Worm (Caenorhabditis elegans) whole organism, young adult: Measurements from ENCODE around the gene lgc-39.
A peak's percentile ranks its signal among the peaks of the same experiment; 100 is the strongest.

ENCODE experiments used
- B0261.1 ChIP-seq: sonication (generic microtip); optimal IDR thresholded peaks from 2 replicates; lab custom pipeline; 2016; ENCODE audit warnings: mild to moderate bottlenecking, missing genetic modification characterization, moderate library complexity, missing compliant biosample characterization
- D2030.7 ChIP-seq: fragments of 200-800 bp; sonication (Bioruptor generic); IDR thresholded peaks from 2 replicates; pipeline ENCODE4 v1.3.6; 2022; ENCODE audit warnings: missing genetic modification reagents, missing genetic modification characterization, missing compliant biosample characterization
- F22D6.2 ChIP-seq: sonication (generic microtip); optimal IDR thresholded peaks from 2 replicates; lab custom pipeline; 2016; ENCODE audit warnings: mild to moderate bottlenecking, missing genetic modification characterization, missing compliant biosample characterization
- F52B5.7 ChIP-seq: sonication (generic microtip); optimal IDR thresholded peaks from 2 replicates; lab custom pipeline; 2016; ENCODE audit warnings: mild to moderate bottlenecking, missing genetic modification characterization, missing compliant biosample characterization
- F57A8.1 ChIP-seq: fragments of 200-800 bp; sonication (Bioruptor generic); optimal IDR thresholded peaks from 2 replicates; lab custom pipeline; 2018; ENCODE audit warnings: mild to moderate bottlenecking, missing genetic modification characterization, moderate library complexity, missing compliant biosample characterization
- F57C9.4 ChIP-seq: sonication (generic microtip); optimal IDR thresholded peaks from 2 replicates; lab custom pipeline; 2017; ENCODE audit warnings: mild to moderate bottlenecking, missing genetic modification characterization, missing compliant biosample characterization
- T07F8.4 ChIP-seq: sonication (generic microtip); optimal IDR thresholded peaks from 2 replicates; lab custom pipeline; 2016; ENCODE audit warnings: mild to moderate bottlenecking, missing genetic modification characterization, moderate library complexity, missing compliant biosample characterization
- T26A5.8 ChIP-seq: sonication (generic microtip); optimal IDR thresholded peaks from 2 replicates; lab custom pipeline; 2016; ENCODE audit warnings: missing genetic modification characterization, missing compliant biosample characterization
- Y67H2A.10 ChIP-seq: fragments of 200-800 bp; sonication (Bioruptor generic); conservative IDR thresholded peaks from 2 replicates; pipeline ENCODE4 v1.3.6; 2022; ENCODE audit warnings: missing genetic modification reagents, missing genetic modification characterization, missing compliant biosample characterization
- Y79H2A.3 ChIP-seq: fragments of 200-800 bp; sonication (Bioruptor generic); conservative IDR thresholded peaks from 2 replicates; pipeline ENCODE4 v1.3.6; 2022; ENCODE audit warnings: missing genetic modification reagents, missing genetic modification characterization, missing compliant biosample characterization
- Y95B8A.8 ChIP-seq: fragments of 200-800 bp; sonication (Bioruptor generic); IDR thresholded peaks from 2 replicates; pipeline ENCODE4 v1.3.6; 2022; ENCODE audit warnings: missing genetic modification reagents, missing genetic modification characterization, missing compliant biosample characterization
- ZK185.1 ChIP-seq: sonication (generic microtip); optimal IDR thresholded peaks from 2 replicates; lab custom pipeline; 2016; ENCODE audit warnings: mild to moderate bottlenecking, missing genetic modification characterization, missing compliant biosample characterization; ENCODE audit not compliant: poor library complexity, severe bottlenecking
- ama-1 ChIP-seq, 3 experiments: fragments of 150-350 bp in 1 of 3; sonication (generic microtip) in 2 of 3; optimal IDR thresholded peaks; 2 replicates each; lab custom pipeline; 2014 to 2018; ENCODE audit warnings: missing biosample characterization in 2 of 3, missing genetic modification characterization in 2 of 3, missing genetic modification reagents in 2 of 3
- bed-2 ChIP-seq: fragments of 200-800 bp; sonication (Bioruptor generic); IDR thresholded peaks from 2 replicates; pipeline ENCODE4 v1.3.6; 2022; ENCODE audit warnings: missing genetic modification reagents, missing genetic modification characterization, missing compliant biosample characterization
- ccch-3 ChIP-seq: fragments of 200-800 bp; sonication (Bioruptor generic); optimal IDR thresholded peaks from 2 replicates; lab custom pipeline; 2018; ENCODE audit warnings: mild to moderate bottlenecking, missing genetic modification characterization, missing compliant biosample characterization
- cebp-1 ChIP-seq, 2 experiments: fragments of 200-800 bp in 1 of 2; sonication (Bioruptor generic) in 1 of 2; sonication (generic microtip) in 1 of 2; IDR thresholded peaks in 1 of 2; optimal IDR thresholded peaks in 1 of 2; 2 replicates each; pipeline versions ENCODE4 v1.3.6 to Lab custom; 2017 to 2022; ENCODE audit warnings: missing compliant biosample characterization in 2 of 2, missing genetic modification characterization in 2 of 2, mild to moderate bottlenecking in 1 of 2, missing genetic modification reagents in 1 of 2, moderate library complexity in 1 of 2
- ceh-40 ChIP-seq: fragments of 200-800 bp; sonication (Bioruptor generic); IDR thresholded peaks from 2 replicates; pipeline ENCODE4 v1.3.6; 2022; ENCODE audit warnings: missing genetic modification characterization, missing compliant biosample characterization
- dpff-1 ChIP-seq: sonication (generic microtip); optimal IDR thresholded peaks from 2 replicates; lab custom pipeline; 2017; ENCODE audit warnings: mild to moderate bottlenecking, missing genetic modification characterization, missing compliant biosample characterization
- efl-1 ChIP-seq: fragments of 150-350 bp; optimal IDR thresholded peaks from 2 replicates; lab custom pipeline; 2014; ENCODE audit warnings: missing biosample characterization, missing genetic modification reagents, missing genetic modification characterization
- gei-17 ChIP-seq: fragments of 200-800 bp; sonication (Bioruptor generic); optimal IDR thresholded peaks from 2 replicates; lab custom pipeline; 2018; ENCODE audit warnings: mild to moderate bottlenecking, missing genetic modification characterization, missing compliant biosample characterization
- hlh-26 ChIP-seq: fragments of 200-800 bp; sonication (Bioruptor generic); conservative IDR thresholded peaks from 2 replicates; pipeline ENCODE4 v1.3.6; 2022; ENCODE audit warnings: missing genetic modification reagents, missing genetic modification characterization, missing compliant biosample characterization
- hmg-20 ChIP-seq: fragments of 200-800 bp; sonication (Bioruptor generic); IDR thresholded peaks from 2 replicates; pipeline ENCODE4 v1.3.6; 2022; ENCODE audit warnings: missing genetic modification reagents, missing genetic modification characterization, missing compliant biosample characterization
- hrde-1 ChIP-seq: sonication (generic microtip); optimal IDR thresholded peaks from 2 replicates; lab custom pipeline; 2016; ENCODE audit warnings: missing genetic modification characterization, mild to moderate bottlenecking, missing compliant biosample characterization, moderate library complexity, missing genotype, missing genetic modification reagents, borderline replicate concordance
- lin-26 ChIP-seq: fragments of 200-800 bp; sonication (Bioruptor generic); IDR thresholded peaks from 2 replicates; pipeline ENCODE4 v1.3.6; 2022; ENCODE audit warnings: missing genetic modification reagents, missing genetic modification characterization, missing compliant biosample characterization
- lin-35 ChIP-seq, 3 experiments: fragments of 150-350 bp in 2 of 3; sonication (generic microtip) in 1 of 3; optimal IDR thresholded peaks; 2 replicates each; lab custom pipeline; 2014 to 2018; ENCODE audit warnings: missing biosample characterization in 3 of 3, missing genetic modification characterization in 3 of 3, missing genetic modification reagents in 3 of 3
- lir-1 ChIP-seq: fragments of 200-800 bp; sonication (Bioruptor generic); conservative IDR thresholded peaks from 2 replicates; pipeline ENCODE4 v1.3.6; 2022; ENCODE audit warnings: missing genetic modification reagents, missing genetic modification characterization, missing compliant biosample characterization
- lsl-1 ChIP-seq: fragments of 200-800 bp; sonication (Bioruptor generic); optimal IDR thresholded peaks from 2 replicates; lab custom pipeline; 2018; ENCODE audit warnings: mild to moderate bottlenecking, missing genetic modification characterization, moderate library complexity, missing compliant biosample characterization
- madf-3 ChIP-seq: fragments of 200-800 bp; sonication (Bioruptor generic); IDR thresholded peaks from 2 replicates; pipeline ENCODE4 v1.3.6; 2022; ENCODE audit warnings: missing genetic modification reagents, missing genetic modification characterization, missing compliant biosample characterization
- madf-8 ChIP-seq: fragments of 200-800 bp; sonication (Bioruptor generic); conservative IDR thresholded peaks from 2 replicates; pipeline ENCODE4 v1.3.6; 2022; ENCODE audit warnings: missing genetic modification reagents, missing genetic modification characterization, missing compliant biosample characterization
- mxl-1 ChIP-seq: sonication (generic microtip); optimal IDR thresholded peaks from 2 replicates; lab custom pipeline; 2016; ENCODE audit warnings: missing genetic modification characterization, missing compliant biosample characterization
- nfya-1 ChIP-seq: sonication (generic microtip); optimal IDR thresholded peaks from 2 replicates; lab custom pipeline; 2017; ENCODE audit warnings: antibody characterized with exemption, missing compliant biosample characterization, missing genetic modification characterization, borderline replicate concordance; ENCODE audit not compliant: insufficient read depth
- nfyb-1 ChIP-seq: fragments of 200-800 bp; sonication (Bioruptor generic); IDR thresholded peaks from 2 replicates; pipeline ENCODE4 v1.3.6; 2022; ENCODE audit warnings: missing genetic modification reagents, missing genetic modification characterization, missing compliant biosample characterization
- nhr-179 ChIP-seq: sonication (generic microtip); optimal IDR thresholded peaks from 2 replicates; lab custom pipeline; 2016; ENCODE audit warnings: mild to moderate bottlenecking, missing genetic modification characterization, missing compliant biosample characterization
- nhr-27 ChIP-seq: fragments of 200-800 bp; sonication (Bioruptor generic); optimal IDR thresholded peaks from 2 replicates; lab custom pipeline; 2018; ENCODE audit warnings: mild to moderate bottlenecking, missing genetic modification characterization, moderate library complexity, missing compliant biosample characterization
- pbrm-1 ChIP-seq: fragments of 200-800 bp; sonication (Bioruptor generic); IDR thresholded peaks from 2 replicates; pipeline ENCODE4 v1.3.6; 2022; ENCODE audit warnings: missing genetic modification reagents, missing genetic modification characterization, missing compliant biosample characterization
- pha-4 ChIP-seq: fragments of 150-350 bp; sonication (generic microtip); optimal IDR thresholded peaks from 2 replicates; lab custom pipeline; 2014; ENCODE audit warnings: missing biosample characterization, missing genetic modification reagents, missing genetic modification characterization
- rcor-1 ChIP-seq: fragments of 200-800 bp; sonication (Bioruptor generic); IDR thresholded peaks from 2 replicates; pipeline ENCODE4 v1.3.6; 2022; ENCODE audit warnings: missing genetic modification reagents, missing genetic modification characterization, missing compliant biosample characterization
- rec-8 ChIP-seq, 2 experiments: sonication (generic microtip); optimal IDR thresholded peaks; 2 replicates each; lab custom pipeline; 2016; ENCODE audit warnings: mild to moderate bottlenecking in 2 of 2, missing genetic modification characterization in 2 of 2, missing genetic modification reagents in 2 of 2, missing genotype in 2 of 2, missing biosample characterization in 1 of 2, missing compliant biosample characterization in 1 of 2, moderate library complexity in 1 of 2
- rpc-1 ChIP-seq, 2 experiments: fragments of 150-350 bp in 1 of 2; sonication (generic microtip) in 1 of 2; optimal IDR thresholded peaks; 2 replicates each; lab custom pipeline; 2014 to 2018; ENCODE audit warnings: missing biosample characterization in 1 of 2, missing genetic modification characterization in 1 of 2, missing genetic modification reagents in 1 of 2, missing genotype in 1 of 2
- snpc-1.1 ChIP-seq: sonication (generic microtip); optimal IDR thresholded peaks from 2 replicates; lab custom pipeline; 2017; ENCODE audit warnings: missing genetic modification characterization, mild to moderate bottlenecking, missing compliant biosample characterization, antibody characterized with exemption, moderate library complexity, missing genotype, missing genetic modification reagents; ENCODE audit not compliant: insufficient read depth
- sptf-2 ChIP-seq: fragments of 200-800 bp; sonication (Bioruptor generic); optimal IDR thresholded peaks from 2 replicates; lab custom pipeline; 2018; ENCODE audit warnings: mild to moderate bottlenecking, missing genetic modification characterization, missing compliant biosample characterization
- tbx-9 ChIP-seq: sonication (generic microtip); optimal IDR thresholded peaks from 2 replicates; lab custom pipeline; 2016; ENCODE audit warnings: borderline replicate concordance, missing genetic modification characterization, inconsistent platforms, missing compliant biosample characterization
- xnd-1 ChIP-seq: sonication (generic microtip); optimal IDR thresholded peaks from 2 replicates; lab custom pipeline; 2016; ENCODE audit warnings: missing genotype, missing genetic modification reagents, missing genetic modification characterization, missing compliant biosample characterization
- ztf-22 ChIP-seq: fragments of 200-800 bp; sonication (Bioruptor generic); optimal IDR thresholded peaks from 2 replicates; lab custom pipeline; 2018; ENCODE audit warnings: mild to moderate bottlenecking, missing genetic modification characterization, moderate library complexity, missing compliant biosample characterization
- ztf-25 ChIP-seq: fragments of 200-800 bp; sonication (Bioruptor generic); IDR thresholded peaks from 2 replicates; pipeline ENCODE4 v1.3.6; 2022; ENCODE audit warnings: missing genetic modification reagents, missing genetic modification characterization, missing compliant biosample characterization
- ztf-28 ChIP-seq: fragments of 200-800 bp; sonication (Bioruptor generic); IDR thresholded peaks from 2 replicates; pipeline ENCODE4 v1.3.6; 2022; ENCODE audit warnings: missing genetic modification reagents, missing genetic modification characterization, missing compliant biosample characterization
- ztf-3 ChIP-seq: fragments of 200-800 bp; sonication (Bioruptor generic); optimal IDR thresholded peaks from 2 replicates; lab custom pipeline; 2018; ENCODE audit warnings: mild to moderate bottlenecking, missing genetic modification characterization, missing compliant biosample characterization

lgc-39 gene

DNA sequence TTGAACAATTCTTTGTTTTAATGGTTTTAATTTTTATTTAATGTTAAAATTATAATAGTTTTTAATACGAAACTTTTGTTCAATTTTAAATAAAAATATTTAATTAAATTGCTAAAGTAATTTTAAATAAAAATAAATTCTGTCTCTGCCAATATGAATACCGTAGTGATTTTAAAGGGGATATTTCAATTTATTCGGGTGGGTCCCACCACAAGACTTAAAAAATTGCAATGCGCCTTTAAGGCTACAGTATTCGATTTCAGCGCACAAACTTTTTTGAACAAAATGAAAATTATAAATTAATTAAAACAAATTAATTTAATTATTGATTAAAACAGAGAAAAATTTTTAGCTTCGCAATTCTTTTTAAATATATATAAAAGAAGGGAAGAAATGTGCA, 23.8 kb downstream of the lgc-39 start (continued):
- no peak for TF ChIP-seq ama-1 (optimal IDR thresholded peaks at IDR 0.05; lab: Kevin White, UChicago)
- no peak for TF ChIP-seq ama-1 (GFP tag; optimal IDR thresholded peaks at IDR 0.05; lab: Kevin White, UChicago)
- TF ChIP-seq Y67H2A.10, result no peak
- TF ChIP-seq F22D6.2 (tag; lab: Kevin White, UChicago), result no peak
- no peak for TF ChIP-seq nhr-27 (tag; lab: Kevin White, UChicago)
- TF ChIP-seq F52B5.7 (tag; lab: Kevin White, UChicago), result no peak
- peak; percentile 50 for TF ChIP-seq snpc-1.1 (tag; lab: Kevin White, UChicago)
- no peak for TF ChIP-seq ztf-25 (GFP tag; lab: Robert Waterston, UW)
- TF ChIP-seq pha-4 (tag; lab: Kevin White, UChicago), result no peak
- TF ChIP-seq hlh-26 (GFP tag; lab: Robert Waterston, UW), result no peak
- TF ChIP-seq ztf-3 (GFP tag; lab: Kevin White, UChicago), result no peak
- TF ChIP-seq pbrm-1 (GFP tag; lab: Robert Waterston, UW), result no peak
- TF ChIP-seq hrde-1 (tag; lab: Kevin White, UChicago), result no peak
- no peak for TF ChIP-seq rec-8 (tag; optimal IDR thresholded peaks at IDR 0.05; lab: Kevin White, UChicago)
- TF ChIP-seq T26A5.8 (tag; lab: Kevin White, UChicago), result no peak
- no peak for TF ChIP-seq dpff-1 (tag; lab: Kevin White, UChicago)
- TF ChIP-seq ztf-22 (GFP tag; lab: Kevin White, UChicago), result no peak
- no peak for TF ChIP-seq F57C9.4 (tag; lab: Kevin White, UChicago)
- TF ChIP-seq rpc-1 (optimal IDR thresholded peaks at IDR 0.05; lab: Kevin White, UChicago), result no peak
- no peak for TF ChIP-seq rpc-1 (tag; optimal IDR thresholded peaks at IDR 0.05; lab: Kevin White, UChicago)
- no peak for TF ChIP-seq Y79H2A.3 (GFP tag; lab: Robert Waterston, UW)
- no peak for TF ChIP-seq nfyb-1 (GFP tag; lab: Robert Waterston, UW)
- no peak for TF ChIP-seq rcor-1 (GFP tag; lab: Robert Waterston, UW)
- TF ChIP-seq lin-35 (GFP tag; optimal IDR thresholded peaks at IDR 0.05; lab: Kevin White, UChicago), result no peak
- TF ChIP-seq F57A8.1, result no peak
- no peak for TF ChIP-seq lin-26 (GFP tag; lab: Robert Waterston, UW)
- TF ChIP-seq madf-3 (GFP tag; lab: Robert Waterston, UW), result peak; percentile 90
- TF ChIP-seq Y95B8A.8 (GFP tag; lab: Robert Waterston, UW), result no peak
- no peak for TF ChIP-seq ceh-40
- no peak for TF ChIP-seq mxl-1 (tag; lab: Kevin White, UChicago)
- peak; percentile 75 for TF ChIP-seq madf-8 (GFP tag; lab: Robert Waterston, UW)
- TF ChIP-seq gei-17 (GFP tag; lab: Kevin White, UChicago), result no peak
- peak; percentile 54; the same call in 1 of the 2 replicates for TF ChIP-seq D2030.7 (GFP tag; lab: Robert Waterston, UW)
- no peak for TF ChIP-seq cebp-1 (GFP tag; IDR thresholded peaks at IDR 0.05; lab: Robert Waterston, UW)
- TF ChIP-seq cebp-1 (tag; optimal IDR thresholded peaks at IDR 0.05; lab: Kevin White, UChicago), result no peak
- no peak for TF ChIP-seq T07F8.4 (tag; lab: Kevin White, UChicago)
- TF ChIP-seq ccch-3, result no peak
- TF ChIP-seq ZK185.1 (tag; lab: Kevin White, UChicago), result no peak
- TF ChIP-seq ztf-28 (GFP tag; lab: Robert Waterston, UW), result no peak
- no peak for TF ChIP-seq sptf-2
- TF ChIP-seq efl-1 (GFP tag; lab: Kevin White, UChicago), result peak; percentile 7
- peak; percentile 89 for TF ChIP-seq xnd-1 (tag; lab: Kevin White, UChicago)
- TF ChIP-seq nfya-1 (tag; lab: Kevin White, UChicago), result no peak
- TF ChIP-seq tbx-9 (tag; lab: Kevin White, UChicago), result no peak
- TF ChIP-seq hmg-20 (GFP tag; lab: Robert Waterston, UW), result no peak
- no peak for TF ChIP-seq nhr-179 (tag; lab: Kevin White, UChicago)
- TF ChIP-seq bed-2 (GFP tag; lab: Robert Waterston, UW), result no peak
- no peak for TF ChIP-seq lir-1
- TF ChIP-seq lsl-1 (GFP tag; lab: Kevin White, UChicago), result peak; percentile 97
- TF ChIP-seq B0261.1 (tag; lab: Kevin White, UChicago), result no peak
